Worm (Caenorhabditis elegans) whole organism, young adult: ENCODE measurements around the gene Y73F8A.14.

Source experiments
- B0336.3 ChIP-seq: fragments of 200-800 bp; sonication (Bioruptor generic); IDR thresholded peaks from 2 replicates; pipeline ENCODE4 v1.3.6; 2022; ENCODE audit warnings: missing genetic modification characterization, missing compliant biosample characterization
- F39B2.1 ChIP-seq: fragments of 200-800 bp; sonication (Bioruptor generic); IDR thresholded peaks from 2 replicates; pipeline ENCODE4 v1.3.6; 2022; ENCODE audit warnings: missing genetic modification reagents, missing genetic modification characterization, missing compliant biosample characterization
- K11D2.4 ChIP-seq: fragments of 200-800 bp; sonication (Bioruptor generic); IDR thresholded peaks from 2 replicates; pipeline ENCODE4 v1.3.6; 2022; ENCODE audit warnings: missing genetic modification reagents, missing genetic modification characterization, missing compliant biosample characterization
- aptf-2 ChIP-seq: fragments of 200-800 bp; sonication (Bioruptor generic); conservative IDR thresholded peaks from 2 replicates; pipeline ENCODE4 v1.3.6; 2022; ENCODE audit warnings: missing genetic modification reagents, missing genetic modification characterization, missing compliant biosample characterization
- attf-6 ChIP-seq: fragments of 200-800 bp; sonication (Bioruptor generic); IDR thresholded peaks from 2 replicates; pipeline ENCODE4 v1.3.6; 2022; ENCODE audit warnings: missing genetic modification reagents, missing genetic modification characterization, missing compliant biosample characterization
- ceh-58 ChIP-seq: fragments of 200-800 bp; sonication (Bioruptor generic); IDR thresholded peaks from 2 replicates; pipeline ENCODE4 v1.3.6; 2022; ENCODE audit warnings: missing genetic modification characterization, missing compliant biosample characterization
- mel-28 ChIP-seq: sonication (generic microtip); optimal IDR thresholded peaks from 2 replicates; lab custom pipeline; 2016; ENCODE audit warnings: borderline replicate concordance, mild to moderate bottlenecking, missing genetic modification characterization, missing compliant biosample characterization
- nfya-2 ChIP-seq: fragments of 200-800 bp; sonication (Bioruptor generic); IDR thresholded peaks from 2 replicates; pipeline ENCODE4 v1.3.6; 2022; ENCODE audit warnings: missing genetic modification reagents, missing genetic modification characterization, missing compliant biosample characterization
- nhr-27 ChIP-seq: fragments of 200-800 bp; sonication (Bioruptor generic); optimal IDR thresholded peaks from 2 replicates; lab custom pipeline; 2018; ENCODE audit warnings: mild to moderate bottlenecking, missing genetic modification characterization, moderate library complexity, missing compliant biosample characterization
- pbrm-1 ChIP-seq: fragments of 200-800 bp; sonication (Bioruptor generic); IDR thresholded peaks from 2 replicates; pipeline ENCODE4 v1.3.6; 2022; ENCODE audit warnings: missing genetic modification reagents, missing genetic modification characterization, missing compliant biosample characterization
- rec-8 ChIP-seq, 2 experiments: sonication (generic microtip); optimal IDR thresholded peaks; 2 replicates each; lab custom pipeline; 2016; ENCODE audit warnings: mild to moderate bottlenecking in 2 of 2, missing genetic modification characterization in 2 of 2, missing genetic modification reagents in 2 of 2, missing genotype in 2 of 2, missing biosample characterization in 1 of 2, missing compliant biosample characterization in 1 of 2, moderate library complexity in 1 of 2
- snpc-4 ChIP-seq, 5 experiments: fragments of 150-350 bp in 1 of 5; sonication (generic microtip) in 4 of 5; optimal IDR thresholded peaks; 2 replicates each; lab custom pipeline; 2014 to 2018; ENCODE audit warnings: missing genetic modification characterization in 5 of 5, missing biosample characterization in 3 of 5, antibody characterized with exemption in 2 of 5, mild to moderate bottlenecking in 2 of 5, missing compliant biosample characterization in 2 of 5, missing genotype in 2 of 5, moderate library complexity in 2 of 5, missing genetic modification reagents in 1 of 5
- xnd-1 ChIP-seq: sonication (generic microtip); optimal IDR thresholded peaks from 2 replicates; lab custom pipeline; 2016; ENCODE audit warnings: missing genotype, missing genetic modification reagents, missing genetic modification characterization, missing compliant biosample characterization

Gene Y73F8A.14

ce11 chrIV:15275363-15275854 lies 43.5 kb downstream of the Y73F8A.14 start, which contains the start of gene ccg-1:
TSS of gene ccg-1 (minus strand) at chrIV:15275804.
- TF ChIP-seq snpc-4 (GFP tag; optimal IDR thresholded peaks at IDR 0.05; lab: Kevin White, UChicago) = no peak
- TF ChIP-seq snpc-4 (tag; optimal IDR thresholded peaks at IDR 0.05; lab: Kevin White, UChicago) = peak in 1 of 4 experiments; percentile 30
- TF ChIP-seq aptf-2 = no peak
- TF ChIP-seq attf-6 (GFP tag; lab: Robert Waterston, UW) = peak; percentile 74
- TF ChIP-seq F39B2.1 (GFP tag; lab: Robert Waterston, UW) = no peak

- TF ChIP-seq nhr-27 = no peak
- TF ChIP-seq xnd-1 (tag; lab: Kevin White, UChicago) = no peak
- TF ChIP-seq pbrm-1 = no peak
- no peak for TF ChIP-seq K11D2.4
- no peak for TF ChIP-seq B0336.3 (GFP tag; lab: Robert Waterston, UW)
- no peak for TF ChIP-seq mel-28 (tag; lab: Kevin White, UChicago)
- TF ChIP-seq ceh-58 (GFP tag; lab: Robert Waterston, UW) = no peak
- no peak for TF ChIP-seq rec-8 (tag; optimal IDR thresholded peaks at IDR 0.05; lab: Kevin White, UChicago)
- no peak for TF ChIP-seq nfya-2
- TF ChIP-seq, all 124 proteins: peak for 0
Observed at ce11 chrIV:15274063-15274462, 44.8 kb downstream of the Y73F8A.14 start.
